Fruit fly (Drosophila melanogaster) whole organism, adult: ENCODE measurements around the gene CG34180.

Experiments used
- CG11617 ChIP-seq: fragments of 200-800 bp; sonication (Bioruptor generic); optimal IDR thresholded peaks from 2 replicates; lab custom pipeline; 2017; ENCODE audit warnings: mild to moderate bottlenecking, missing biosample characterization, missing genetic modification reagents, missing genetic modification characterization
- CG1620 ChIP-seq: fragments of 200-800 bp; sonication (Bioruptor generic); optimal IDR thresholded peaks from 2 replicates; lab custom pipeline; 2016; ENCODE audit warnings: missing biosample characterization, missing genetic modification characterization
- Clk ChIP-seq: fragments of 200-800 bp; sonication (Bioruptor generic); optimal IDR thresholded peaks from 2 replicates; lab custom pipeline; 2017; ENCODE audit warnings: missing biosample characterization, missing genetic modification characterization
- Crg-1 ChIP-seq: fragments of 200-800 bp; sonication (Bioruptor generic); optimal IDR thresholded peaks from 2 replicates; lab custom pipeline; 2016; ENCODE audit warnings: missing biosample characterization, missing genetic modification characterization
- Hr96 ChIP-seq: fragments of 200-800 bp; sonication (Bioruptor generic); optimal IDR thresholded peaks from 2 replicates; lab custom pipeline; 2016; ENCODE audit warnings: missing biosample characterization, missing genetic modification characterization
- Mnt ChIP-seq: fragments of 200-800 bp; sonication (Bioruptor generic); optimal IDR thresholded peaks from 2 replicates; lab custom pipeline; 2016; ENCODE audit warnings: missing biosample characterization, mild to moderate bottlenecking, missing genetic modification characterization
- cnc ChIP-seq, 2 experiments: fragments of >200 bp; optimal IDR thresholded peaks; 2 replicates each; lab custom pipeline; 2017
- ovo ChIP-seq: fragments of 200-800 bp; sonication (Bioruptor generic); optimal IDR thresholded peaks from 2 replicates; lab custom pipeline; 2016; ENCODE audit warnings: missing biosample characterization, missing genetic modification characterization
- pad ChIP-seq: fragments of 200-800 bp; sonication (Bioruptor generic); optimal IDR thresholded peaks from 3 replicates; lab custom pipeline; 2017; ENCODE audit warnings: missing biosample characterization, missing genetic modification characterization, mild to moderate bottlenecking, moderate library complexity, missing genetic modification reagents

dm6 chr2L:6022793-6023192 lies 37.5 kb upstream of the CG34180 start:
- TF ChIP-seq Clk (GFP tag; lab: Kevin White, UChicago) (no peak), Crg-1 (GFP tag; lab: Kevin White, UChicago) (no peak), ovo (GFP tag; lab: Kevin White, UChicago) (no peak), CG1620 (GFP tag; lab: Kevin White, UChicago) (no peak), Mnt (GFP tag; lab: Kevin White, UChicago) (no peak), CG11617 (GFP tag; lab: Kevin White, UChicago) (no peak), pad (no peak), Hr96 (no peak), cnc (optimal IDR thresholded peaks at IDR 0.05; lab: Kevin White, UChicago) (no peak)
